Worm (Caenorhabditis elegans): ENCODE data around the gene srx-22.

DNA sequence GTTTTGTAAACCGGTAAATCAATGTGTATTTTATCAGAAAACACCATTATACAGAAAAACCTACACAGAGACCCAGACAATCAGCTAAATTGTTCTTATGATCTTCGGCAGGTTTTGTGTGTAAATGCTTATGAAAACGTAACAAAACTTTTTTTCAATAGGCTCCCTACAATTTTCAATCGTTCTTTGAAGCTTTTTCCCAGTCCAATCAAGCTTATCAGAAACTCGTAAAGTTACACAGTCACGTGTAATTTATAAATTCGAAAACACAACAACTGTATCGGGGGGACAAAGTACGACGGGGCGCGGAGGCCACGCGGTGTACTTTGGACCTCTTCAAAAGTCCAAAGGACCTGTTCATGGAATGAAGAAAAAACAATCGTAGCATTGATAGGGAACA is 50.5 kb downstream of the srx-22 start:
- TF ChIP-seq klf-2 (GFP tag; conservative IDR thresholded peaks at IDR 0.05) (no peak), ref-1 (GFP tag; conservative IDR thresholded peaks at IDR 0.05) (no peak), med-1 (GFP tag; optimal IDR thresholded peaks at IDR 0.05; ENCODE audit: insufficient read depth) (no peak), flt-1 (GFP tag; IDR thresholded peaks at IDR 0.05) (no peak), T22C8.4 (GFP tag; IDR thresholded peaks at IDR 0.05) (no peak)
